Worm (Caenorhabditis elegans): ENCODE measurements around the gene C09B9.4.

DNA sequence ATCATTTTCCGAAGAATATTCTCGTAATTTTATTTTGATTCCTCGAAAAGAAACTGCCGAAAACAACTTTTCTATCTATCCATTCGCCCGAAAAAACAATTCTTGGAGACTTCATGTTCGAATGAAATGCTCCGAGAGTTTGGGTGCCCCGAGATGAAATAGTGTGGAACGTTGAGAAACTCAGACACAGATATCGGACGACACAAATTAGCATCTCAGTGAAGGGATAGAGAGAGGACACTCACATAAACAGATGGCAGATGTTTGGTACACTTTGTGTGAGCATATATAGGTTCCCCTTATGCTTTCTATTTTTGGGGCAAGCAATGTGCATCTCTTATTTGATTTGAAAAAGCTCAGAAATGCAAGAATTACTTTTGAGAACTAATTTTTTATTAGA is 45.7 kb upstream of the C09B9.4 start:
- TF ChIP-seq ref-1 (GFP tag; conservative IDR thresholded peaks at IDR 0.05) (no peak), klf-2 (GFP tag; conservative IDR thresholded peaks at IDR 0.05) (no peak), ztf-23 (GFP tag; IDR thresholded peaks at IDR 0.05) (no peak), cog-1 (tag; optimal IDR thresholded peaks at IDR 0.05) (peak; percentile 2), flt-1 (GFP tag; IDR thresholded peaks at IDR 0.05) (no peak), ztf-29 (GFP tag; IDR thresholded peaks at IDR 0.05) (no peak)
